Fruit fly (Drosophila melanogaster) whole organism, embryonic: ENCODE measurements around the gene pHCl-1.

Experiments used
- CG18764 ChIP-seq: fragments of 200-800 bp; sonication (Bioruptor generic); optimal IDR thresholded peaks from 3 replicates; lab custom pipeline; 2016; ENCODE audit warnings: missing biosample characterization, missing genetic modification characterization
- CG3995 ChIP-seq: fragments of 200-800 bp; sonication (Bioruptor generic); optimal IDR thresholded peaks from 3 replicates; lab custom pipeline; 2016; ENCODE audit warnings: missing biosample characterization, missing genetic modification characterization
- Jarid2 ChIP-seq: fragments of 200-800 bp; sonication (Bioruptor generic); optimal IDR thresholded peaks from 3 replicates; lab custom pipeline; 2017; ENCODE audit warnings: mild to moderate bottlenecking, missing biosample characterization, missing genetic modification reagents, missing genetic modification characterization
- ab ChIP-seq: fragments of 200-800 bp; sonication (Bioruptor generic); optimal IDR thresholded peaks from 2 replicates; lab custom pipeline; 2016; ENCODE audit warnings: missing biosample characterization, missing genetic modification characterization
- pho ChIP-seq: fragments of 200-800 bp; sonication (Bioruptor generic); optimal IDR thresholded peaks from 2 replicates; lab custom pipeline; 2016; ENCODE audit warnings: missing biosample characterization, missing genetic modification characterization
- ro ChIP-seq: fragments of 200-800 bp; sonication (Bioruptor generic); IDR thresholded peaks from 2 replicates; pipeline ENCODE4 v1.3.6; 2022; ENCODE audit warnings: missing biosample characterization, missing genetic modification characterization
- seq ChIP-seq: fragments of 200-800 bp; sonication (Bioruptor generic); IDR thresholded peaks from 2 replicates; pipeline ENCODE4 v1.3.6; 2022; ENCODE audit warnings: missing biosample characterization, missing genetic modification characterization
- vvl ChIP-seq: fragments of 200-800 bp; sonication (Bioruptor generic); IDR thresholded peaks from 2 replicates; pipeline ENCODE4 v1.3.6; 2022; ENCODE audit warnings: missing biosample characterization, missing genetic modification characterization

- TF ChIP-seq CG18764 (GFP tag; lab: Kevin White, UChicago) (no peak), CG3995 (GFP tag; lab: Kevin White, UChicago) (no peak), ab (no peak), vvl (GFP tag; lab: Robert Waterston, UW) (no peak), ro (GFP tag; lab: Robert Waterston, UW) (no peak), Jarid2 (GFP tag; lab: Kevin White, UChicago) (no peak), pho (GFP tag; lab: Kevin White, UChicago) (no peak), seq (GFP tag; lab: Robert Waterston, UW) (no peak)
Measured at dm6 chr3L:15802655-15803054, 96.2 kb downstream of the pHCl-1 start.
